Fruit fly (Drosophila melanogaster) whole organism, embryonic: ENCODE data around the gene CG31636.
A peak's percentile ranks its signal among the peaks of the same experiment; 100 is the strongest.

Experiments used
- Awh ChIP-seq: fragments of 200-800 bp; sonication (Bioruptor generic); IDR thresholded peaks from 2 replicates; pipeline ENCODE4, ENCODE4 v1.3.6; 2022; ENCODE audit warnings: missing biosample characterization, missing genetic modification characterization
- Bgb ChIP-seq: fragments of 200-800 bp; sonication (Bioruptor generic); IDR thresholded peaks from 2 replicates; pipeline ENCODE4 v1.3.6; 2022; ENCODE audit warnings: missing biosample characterization, missing genetic modification characterization; ENCODE audit not compliant: partially characterized antibody
- Blimp-1 ChIP-seq: fragments of 200-800 bp; sonication (Bioruptor generic); optimal IDR thresholded peaks from 3 replicates; lab custom pipeline; 2018; ENCODE audit warnings: missing biosample characterization, missing genetic modification characterization, mild to moderate bottlenecking, moderate library complexity, missing genetic modification reagents
- CG10565 ChIP-seq: fragments of 200-800 bp; sonication (Bioruptor generic); optimal IDR thresholded peaks from 3 replicates; lab custom pipeline; 2016; ENCODE audit warnings: missing biosample characterization, mild to moderate bottlenecking, missing genetic modification characterization
- CG10979 ChIP-seq: fragments of 200-800 bp; sonication (Bioruptor generic); optimal IDR thresholded peaks from 2 replicates; lab custom pipeline; 2018; ENCODE audit warnings: missing biosample characterization, mild to moderate bottlenecking, missing genetic modification characterization, moderate library complexity
- CG11247 ChIP-seq: fragments of 200-800 bp; sonication (Bioruptor generic); IDR thresholded peaks from 2 replicates; pipeline ENCODE4 v1.3.6; 2022; ENCODE audit warnings: missing biosample characterization, missing genetic modification characterization
- CG11695 ChIP-seq: fragments of 200-800 bp; sonication (Bioruptor generic); IDR thresholded peaks from 3 replicates; pipeline ENCODE4 v1.3.6; 2022; ENCODE audit warnings: missing biosample characterization, missing genetic modification characterization
- CG15073 ChIP-seq: fragments of 200-800 bp; sonication (Bioruptor generic); optimal IDR thresholded peaks from 2 replicates; lab custom pipeline; 2016; ENCODE audit warnings: missing biosample characterization, missing genetic modification characterization
- CG17802 ChIP-seq: fragments of 200-800 bp; sonication (Bioruptor generic); optimal IDR thresholded peaks from 2 replicates; lab custom pipeline; 2018; ENCODE audit warnings: missing biosample characterization, mild to moderate bottlenecking, missing genetic modification characterization, moderate library complexity
- CG2129 ChIP-seq: fragments of 200-800 bp; sonication (Bioruptor generic); IDR thresholded peaks from 2 replicates; pipeline ENCODE4 v1.3.6; 2022; ENCODE audit warnings: missing biosample characterization, missing genetic modification characterization; ENCODE audit not compliant: partially characterized antibody
- CG2712 ChIP-seq: fragments of 200-800 bp; optimal IDR thresholded peaks from 3 replicates; lab custom pipeline; 2019; ENCODE audit warnings: missing biosample characterization, mild to moderate bottlenecking, missing genetic modification characterization, moderate library complexity
- CG33213 ChIP-seq: fragments of 200-800 bp; sonication (Bioruptor generic); optimal IDR thresholded peaks from 3 replicates; lab custom pipeline; 2016; ENCODE audit warnings: missing biosample characterization, missing genetic modification characterization
- CG4820 ChIP-seq: fragments of 200-800 bp; sonication (Bioruptor generic); optimal IDR thresholded peaks from 3 replicates; lab custom pipeline; 2016; ENCODE audit warnings: missing biosample characterization, missing genetic modification characterization
- CG5953 ChIP-seq: fragments of 200-800 bp; sonication (Bioruptor generic); IDR thresholded peaks from 2 replicates; pipeline ENCODE4 v1.3.6; 2022; ENCODE audit warnings: missing biosample characterization, missing genetic modification characterization
- CG6654 ChIP-seq: fragments of 200-800 bp; sonication (Bioruptor generic); optimal IDR thresholded peaks from 2 replicates; lab custom pipeline; 2017; ENCODE audit warnings: missing biosample characterization, mild to moderate bottlenecking, missing genetic modification characterization
- CG7839 ChIP-seq: fragments of 200-800 bp; sonication (Bioruptor generic); optimal IDR thresholded peaks from 3 replicates; lab custom pipeline; 2018; ENCODE audit warnings: missing biosample characterization, mild to moderate bottlenecking, missing genetic modification characterization, moderate library complexity
- CG8089 ChIP-seq: fragments of 200-800 bp; sonication (Bioruptor generic); optimal IDR thresholded peaks from 3 replicates; lab custom pipeline; 2016; ENCODE audit warnings: missing biosample characterization, missing genetic modification characterization
- Chrac-16 ChIP-seq: fragments of 200-800 bp; sonication (Bioruptor generic); optimal IDR thresholded peaks from 3 replicates; lab custom pipeline; 2016; ENCODE audit warnings: missing biosample characterization, missing genetic modification characterization
- Dp ChIP-seq: fragments of 200-800 bp; sonication (Bioruptor generic); optimal IDR thresholded peaks from 2 replicates; lab custom pipeline; 2018; ENCODE audit warnings: missing biosample characterization, mild to moderate bottlenecking, missing genetic modification characterization, moderate library complexity
- Ets65A ChIP-seq: fragments of 200-800 bp; sonication (Bioruptor generic); peaks from one replicate; lab custom pipeline; 2016; ENCODE audit warnings: missing biosample characterization, missing genetic modification characterization
- Fer3 ChIP-seq: fragments of 200-800 bp; sonication (Bioruptor generic); optimal IDR thresholded peaks from 2 replicates; lab custom pipeline; 2018; ENCODE audit warnings: missing biosample characterization, mild to moderate bottlenecking, missing genetic modification characterization, moderate library complexity
- Hr51 ChIP-seq, 2 experiments: fragments of 200-800 bp; sonication (Bioruptor generic); optimal IDR thresholded peaks; 2 replicates in 1 of 2; 3 replicates in 1 of 2; lab custom pipeline; 2016 to 2018; ENCODE audit warnings: missing biosample characterization in 2 of 2, missing genetic modification characterization in 2 of 2, mild to moderate bottlenecking in 1 of 2, moderate library complexity in 1 of 2
- Lim3 ChIP-seq: fragments of 200-800 bp; sonication (Bioruptor generic); IDR thresholded peaks from 2 replicates; pipeline ENCODE4 v1.3.6; 2022; ENCODE audit warnings: missing biosample characterization, missing genetic modification characterization
- Lpt ChIP-seq: fragments of >200 bp; optimal IDR thresholded peaks from 2 replicates; lab custom pipeline; 2018; ENCODE audit warnings: missing biosample characterization, missing genetic modification characterization
- MTF-1 ChIP-seq: fragments of 200-800 bp; sonication (Bioruptor generic); optimal IDR thresholded peaks from 2 replicates; lab custom pipeline; 2018; ENCODE audit warnings: missing biosample characterization, mild to moderate bottlenecking, missing genetic modification characterization, borderline replicate concordance
- Mad ChIP-seq: fragments of 200-800 bp; sonication (Bioruptor generic); optimal IDR thresholded peaks from 2 replicates; lab custom pipeline; 2016; ENCODE audit warnings: missing biosample characterization, missing genetic modification characterization
- Oli ChIP-seq: fragments of 200-800 bp; sonication (Bioruptor generic); optimal IDR thresholded peaks from 2 replicates; lab custom pipeline; 2018; ENCODE audit warnings: missing biosample characterization, mild to moderate bottlenecking, missing genetic modification characterization, moderate library complexity
- Ravus ChIP-seq: fragments of 200-800 bp; sonication (Bioruptor generic); IDR thresholded peaks from 2 replicates; pipeline ENCODE4 v1.3.6; 2022; ENCODE audit warnings: missing biosample characterization, missing genetic modification characterization
- Sin3A ChIP-seq: fragments of >200 bp; optimal IDR thresholded peaks from 2 replicates; lab custom pipeline; 2018
- Stat92E ChIP-seq, 3 experiments: fragments of >200 bp in 2 of 3; fragments of 200-800 bp in 1 of 3; sonication (Bioruptor generic) in 1 of 3; optimal IDR thresholded peaks; 2 replicates each; lab custom pipeline; 2017 to 2019; ENCODE audit warnings: missing biosample characterization in 3 of 3, missing genetic modification characterization in 3 of 3, mild to moderate bottlenecking in 1 of 3, moderate library complexity in 1 of 3
- Tbp ChIP-seq: fragments of >200 bp; optimal IDR thresholded peaks from 2 replicates; lab custom pipeline; 2018; ENCODE audit warnings: missing biosample characterization, missing genetic modification characterization
- Usf ChIP-seq: fragments of 200-800 bp; sonication (Bioruptor generic); optimal IDR thresholded peaks from 2 replicates; lab custom pipeline; 2017; ENCODE audit warnings: missing genotype, missing biosample characterization, missing genetic modification characterization
- al ChIP-seq: fragments of 200-800 bp; sonication (Bioruptor generic); IDR thresholded peaks from 2 replicates; pipeline ENCODE4 v1.3.6; 2022; ENCODE audit warnings: missing biosample characterization, missing genetic modification characterization
- aop ChIP-seq: fragments of 200-800 bp; sonication (Bioruptor generic); IDR thresholded peaks from 2 replicates; pipeline ENCODE4 v1.3.6; 2022; ENCODE audit warnings: missing biosample characterization, missing genetic modification characterization
- ap ChIP-seq: fragments of 200-800 bp; sonication (Bioruptor generic); IDR thresholded peaks from 2 replicates; pipeline ENCODE4 v1.3.6; 2022; ENCODE audit warnings: missing biosample characterization, missing genetic modification characterization
- ato ChIP-seq: fragments of 200-800 bp; sonication (Bioruptor generic); IDR thresholded peaks from 2 replicates; pipeline ENCODE4 v1.3.6; 2022; ENCODE audit warnings: missing biosample characterization, missing genetic modification characterization; ENCODE audit not compliant: partially characterized antibody
- crc ChIP-seq: fragments of 200-800 bp; sonication (Bioruptor generic); optimal IDR thresholded peaks from 2 replicates; lab custom pipeline; 2016; ENCODE audit warnings: missing biosample characterization, missing genetic modification characterization
- danr ChIP-seq: fragments of 200-800 bp; sonication (Bioruptor generic); IDR thresholded peaks from 2 replicates; pipeline ENCODE4 v1.3.6; 2022; ENCODE audit warnings: missing biosample characterization, missing genetic modification characterization
- dysf ChIP-seq: fragments of 200-800 bp; sonication (Bioruptor generic); IDR thresholded peaks from 3 replicates; pipeline ENCODE4 v1.3.6; 2022; ENCODE audit warnings: missing biosample characterization, missing genetic modification characterization
- emc ChIP-seq: fragments of 200-800 bp; sonication (Bioruptor generic); optimal IDR thresholded peaks from 2 replicates; lab custom pipeline; 2016; ENCODE audit warnings: missing biosample characterization, missing genetic modification characterization
- ewg ChIP-seq: fragments of 200-800 bp; sonication (Bioruptor generic); optimal IDR thresholded peaks from 3 replicates; lab custom pipeline; 2017; ENCODE audit warnings: mild to moderate bottlenecking, missing biosample characterization, missing genetic modification reagents, missing genetic modification characterization
- jing ChIP-seq: fragments of 200-800 bp; sonication (Bioruptor generic); optimal IDR thresholded peaks from 2 replicates; lab custom pipeline; 2018; ENCODE audit warnings: missing biosample characterization, mild to moderate bottlenecking, missing genetic modification characterization
- klu ChIP-seq: fragments of 200-800 bp; sonication (Bioruptor generic); IDR thresholded peaks from 2 replicates; pipeline ENCODE4 v1.3.6; 2022; ENCODE audit warnings: missing biosample characterization, missing genetic modification characterization
- knrl ChIP-seq: fragments of 200-800 bp; sonication (Bioruptor generic); IDR thresholded peaks from 3 replicates; pipeline ENCODE4 v1.3.6; 2022; ENCODE audit warnings: missing biosample characterization, missing genetic modification characterization; ENCODE audit not compliant: partially characterized antibody
- mirr ChIP-seq: fragments of 200-800 bp; sonication (Bioruptor generic); optimal IDR thresholded peaks from 3 replicates; lab custom pipeline; 2018; ENCODE audit warnings: missing biosample characterization, mild to moderate bottlenecking, missing genetic modification characterization
- p53 ChIP-seq: fragments of 200-800 bp; sonication (Bioruptor generic); optimal IDR thresholded peaks from 2 replicates; lab custom pipeline; 2016; ENCODE audit warnings: missing biosample characterization, missing genetic modification characterization
- pb ChIP-seq: fragments of 200-800 bp; sonication (Bioruptor generic); optimal IDR thresholded peaks from 3 replicates; lab custom pipeline; 2016; ENCODE audit warnings: missing biosample characterization, missing genetic modification characterization
- scrt ChIP-seq: fragments of 200-800 bp; sonication (Bioruptor generic); optimal IDR thresholded peaks from 2 replicates; lab custom pipeline; 2018; ENCODE audit warnings: missing biosample characterization, mild to moderate bottlenecking, missing genetic modification characterization, moderate library complexity
- ssp ChIP-seq: fragments of 200-800 bp; sonication (Bioruptor generic); IDR thresholded peaks from 2 replicates; pipeline ENCODE4 v1.3.6; 2022; ENCODE audit warnings: missing biosample characterization, missing genetic modification characterization

The CG31636 gene

DNA sequence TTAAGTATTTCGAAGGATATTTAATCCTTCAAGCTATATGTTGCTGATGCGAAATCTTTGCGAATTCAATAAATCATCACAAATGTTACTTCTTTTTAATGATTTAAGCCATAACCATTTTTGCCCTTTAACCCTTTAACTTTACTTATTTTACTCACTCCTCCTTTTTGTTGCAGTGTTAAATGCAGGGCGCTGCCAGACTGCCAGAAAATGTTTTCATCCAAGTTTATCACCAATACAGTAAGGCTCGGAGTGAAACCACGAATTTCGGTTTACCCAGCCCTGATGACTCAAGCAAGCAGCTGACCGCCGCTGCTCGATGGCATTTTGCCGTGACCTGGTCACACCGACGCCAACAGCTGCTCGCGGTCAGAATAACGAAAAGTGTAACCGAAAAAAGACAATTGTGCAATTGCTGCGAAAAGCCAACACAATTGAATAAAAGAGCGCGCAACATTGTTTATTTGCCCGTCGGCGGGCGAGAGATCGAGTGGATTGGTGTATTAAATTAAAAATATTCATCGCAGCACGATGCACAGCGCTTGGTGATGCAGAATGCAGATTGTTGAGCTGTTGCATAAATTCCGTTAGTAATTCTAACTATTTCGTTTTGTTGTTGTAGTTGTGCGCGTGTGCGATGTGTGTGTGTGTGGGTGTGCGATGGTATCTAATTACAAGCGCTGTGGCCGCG lies 47.1 kb downstream of the CG31636 start, which contains the start of gene CG11050 (continued):
- TF ChIP-seq aop (peak; percentile 37; the same call in 1 of the 2 replicates), CG2712 (tag; lab: Kevin White, UChicago) (peak; percentile 74), crc (peak; percentile 59), CG15073 (GFP tag; lab: Kevin White, UChicago) (peak; percentile 58), al (peak; percentile 77), Fer3 (tag; lab: Kevin White, UChicago) (peak; percentile 60), Lim3 (GFP tag; lab: Robert Waterston, UW) (no peak), CG5953 (GFP tag; lab: Robert Waterston, UW) (peak; percentile 39; the same call in 1 of the 2 replicates), danr (GFP tag; lab: Robert Waterston, UW) (no peak), CG2129 (GFP tag; lab: Robert Waterston, UW) (no peak), Bgb (GFP tag; lab: Robert Waterston, UW) (peak; percentile 62), MTF-1 (GFP tag; lab: Kevin White, UChicago) (peak; percentile 42), dysf (GFP tag; lab: Robert Waterston, UW) (peak; percentile 78), CG11695 (GFP tag; lab: Robert Waterston, UW) (0 out of 3 replicates have a peak, but pooled peaks have one; percentile 37), Mad (peak; percentile 83), Ravus (GFP tag; lab: Robert Waterston, UW) (no peak; the same call in 1 of the 2 replicates), mirr (GFP tag; lab: Kevin White, UChicago) (peak; percentile 50), Blimp-1 (GFP tag; lab: Kevin White, UChicago) (peak; percentile 71), scrt (GFP tag; lab: Kevin White, UChicago) (peak; percentile 53), klu (peak; percentile 59), emc (GFP tag; lab: Kevin White, UChicago) (peak; percentile 74), Awh (GFP tag; lab: Robert Waterston, UW) (peak; percentile 39; the same call in 1 of the 2 replicates), Stat92E (GFP tag; optimal IDR thresholded peaks at IDR 0.05; lab: Kevin White, UChicago) (peak in 1 of 3 experiments; percentile 82), CG8089 (GFP tag; lab: Kevin White, UChicago) (peak; percentile 76), CG10565 (no peak), Hr51 (GFP tag; optimal IDR thresholded peaks at IDR 0.05; lab: Kevin White, UChicago) (peak; percentile 81 to 87), ato (peak; percentile 44; the same call in 1 of the 2 replicates), knrl (peak; percentile 63; the same call in 2 of the 3 replicates), CG6654 (peak; percentile 33), ewg (peak; percentile 47), CG11247 (GFP tag; lab: Robert Waterston, UW) (peak; percentile 44; the same call in 1 of the 2 replicates), jing (peak; percentile 46), CG10979 (tag; lab: Kevin White, UChicago) (peak; percentile 62), Ets65A (GFP tag; lab: Kevin White, UChicago) (peak; percentile 96), ap (GFP tag; lab: Robert Waterston, UW) (no peak), CG33213 (GFP tag; lab: Kevin White, UChicago) (peak; percentile 97), CG7839 (tag; lab: Kevin White, UChicago) (peak; percentile 73), Usf (GFP tag; lab: Kevin White, UChicago) (peak; percentile 3), Dp (peak; percentile 65), Lpt (no peak), ssp (peak; percentile 43), Tbp (no peak), CG17802 (tag; lab: Kevin White, UChicago) (peak; percentile 18), Sin3A (peak; percentile 33), pb (GFP tag; lab: Kevin White, UChicago) (peak; percentile 59), CG4820 (GFP tag; lab: Kevin White, UChicago) (peak; percentile 65), Chrac-16 (peak; percentile 74), p53 (GFP tag; lab: Kevin White, UChicago) (peak; percentile 91), Oli (tag; lab: Kevin White, UChicago) (peak; percentile 66)
